Fruit fly (Drosophila melanogaster) whole organism, wandering third instar larva: Measurements from ENCODE around the gene CG17991.
A peak's percentile ranks its signal among the peaks of the same experiment; 100 is the strongest.

Source experiments
- Abd-B ChIP-seq: fragments of >200 bp; optimal IDR thresholded peaks from 2 replicates; lab custom pipeline; 2017; ENCODE audit warnings: missing biosample characterization, missing genetic modification characterization
- CG32264 ChIP-seq: fragments of 200-800 bp; sonication (Bioruptor generic); optimal IDR thresholded peaks from 2 replicates; lab custom pipeline; 2016; ENCODE audit warnings: missing biosample characterization, missing genetic modification characterization
- CG9705 ChIP-seq: fragments of 200-800 bp; sonication (Bioruptor generic); optimal IDR thresholded peaks from 2 replicates; lab custom pipeline; 2018; ENCODE audit warnings: missing biosample characterization, mild to moderate bottlenecking, missing genetic modification characterization
- CrebA ChIP-seq: fragments of 200-800 bp; sonication (Bioruptor generic); optimal IDR thresholded peaks from 2 replicates; lab custom pipeline; 2016; ENCODE audit warnings: missing biosample characterization, mild to moderate bottlenecking, missing genetic modification characterization, borderline replicate concordance
- Dfd ChIP-seq: fragments of >200 bp; optimal IDR thresholded peaks from 2 replicates; lab custom pipeline; 2017; ENCODE audit warnings: missing biosample characterization, missing genetic modification characterization
- Dif ChIP-seq: fragments of 200-275, 200-300 bp; sonication (Bioruptor generic); optimal IDR thresholded peaks from 2 replicates; lab custom pipeline; 2018; ENCODE audit warnings: missing biosample characterization, missing genetic modification characterization; ENCODE audit not compliant: partially characterized antibody
- GATAd ChIP-seq: sonication (Bioruptor generic); optimal IDR thresholded peaks from 2 replicates; lab custom pipeline; 2016; ENCODE audit warnings: missing biosample characterization, missing genetic modification characterization
- HLH106 ChIP-seq: fragments of 200-800 bp; optimal IDR thresholded peaks from 3 replicates; lab custom pipeline; 2019; ENCODE audit warnings: missing biosample characterization, mild to moderate bottlenecking, missing genetic modification characterization, moderate library complexity
- Hnf4 ChIP-seq: fragments of 200-800 bp; sonication (Bioruptor generic); optimal IDR thresholded peaks from 2 replicates; lab custom pipeline; 2016; ENCODE audit warnings: missing biosample characterization, mild to moderate bottlenecking, missing genetic modification characterization
- Hr78 ChIP-seq: fragments of >200 bp; optimal IDR thresholded peaks from 2 replicates; lab custom pipeline; 2017; ENCODE audit warnings: missing biosample characterization, missing genetic modification characterization
- Hr83 ChIP-seq: fragments of 200-300 bp; sonication (Bioruptor generic); optimal IDR thresholded peaks from 2 replicates; lab custom pipeline; 2016; ENCODE audit warnings: missing biosample characterization, mild to moderate bottlenecking, missing genetic modification characterization, moderate library complexity; ENCODE audit not compliant: poor library complexity, severe bottlenecking
- Jra ChIP-seq: sonication (Bioruptor generic); optimal IDR thresholded peaks from 2 replicates; lab custom pipeline; 2016; ENCODE audit warnings: missing biosample characterization, missing genetic modification characterization
- Mio ChIP-seq: sonication (Bioruptor generic); optimal IDR thresholded peaks from 2 replicates; lab custom pipeline; 2016; ENCODE audit warnings: missing biosample characterization, missing genetic modification characterization
- Myc ChIP-seq: fragments of >200 bp; optimal IDR thresholded peaks from 2 replicates; lab custom pipeline; 2017
- N ChIP-seq: fragments of >200 bp; optimal IDR thresholded peaks from 2 replicates; lab custom pipeline; 2018; ENCODE audit warnings: missing biosample characterization, missing external identifiers, missing genetic modification characterization
- OdsH ChIP-seq: fragments of 200-800 bp; sonication (Bioruptor generic); optimal IDR thresholded peaks from 2 replicates; lab custom pipeline; 2016; ENCODE audit warnings: missing biosample characterization, mild to moderate bottlenecking, missing genetic modification characterization
- Rel ChIP-seq, 2 experiments: fragments of 200-800 bp; sonication (Bioruptor generic) in 1 of 2; optimal IDR thresholded peaks; 2 replicates in 1 of 2; 3 replicates in 1 of 2; lab custom pipeline; 2016 to 2019; ENCODE audit warnings: mild to moderate bottlenecking in 2 of 2, missing biosample characterization in 2 of 2, missing genetic modification characterization in 2 of 2, moderate library complexity in 1 of 2
- Sp1 ChIP-seq: fragments of 200-800 bp; sonication (Bioruptor generic); optimal IDR thresholded peaks from 3 replicates; lab custom pipeline; 2019; ENCODE audit warnings: missing biosample characterization, mild to moderate bottlenecking, missing genetic modification characterization, moderate library complexity
- Vsx2 ChIP-seq: fragments of 200-300, 225-300 bp; sonication (Bioruptor generic); optimal IDR thresholded peaks from 2 replicates; lab custom pipeline; 2018; ENCODE audit warnings: missing biosample characterization, missing genetic modification characterization; ENCODE audit not compliant: partially characterized antibody
- br ChIP-seq: fragments of 200-800 bp; sonication (Bioruptor generic); optimal IDR thresholded peaks from 2 replicates; lab custom pipeline; 2016; ENCODE audit warnings: missing biosample characterization, missing genetic modification characterization
- brk ChIP-seq: fragments of 200-800 bp; sonication (Bioruptor generic); optimal IDR thresholded peaks from 2 replicates; lab custom pipeline; 2016; ENCODE audit warnings: missing biosample characterization, mild to moderate bottlenecking, missing genetic modification characterization
- dl ChIP-seq, 2 experiments: fragments of 175-275, 200-275 bp in 1 of 2; fragments of 200-275 bp in 1 of 2; sonication (Bioruptor generic); optimal IDR thresholded peaks; lab custom pipeline; 2018; ENCODE audit warnings: mild to moderate bottlenecking in 2 of 2, missing biosample characterization in 2 of 2, missing genetic modification characterization in 2 of 2, moderate library complexity in 2 of 2; ENCODE audit not compliant: partially characterized antibody in 2 of 2, insufficient read depth in 1 of 2
- dmrt93B ChIP-seq: fragments of 200-800 bp; sonication (Bioruptor generic); optimal IDR thresholded peaks from 2 replicates; lab custom pipeline; 2018; ENCODE audit warnings: missing biosample characterization, mild to moderate bottlenecking, missing genetic modification characterization
- ey ChIP-seq: fragments of 200-800 bp; sonication (Bioruptor generic); optimal IDR thresholded peaks from 2 replicates; lab custom pipeline; 2016; ENCODE audit warnings: missing biosample characterization, missing genetic modification characterization
- foxo ChIP-seq, 2 experiments: fragments of 200-800 bp; sonication (Bioruptor generic); optimal IDR thresholded peaks; 2 replicates in 1 of 2; 3 replicates in 1 of 2; lab custom pipeline; 2016 to 2017; ENCODE audit warnings: missing biosample characterization in 2 of 2, missing genetic modification characterization in 2 of 2
- fru ChIP-seq: fragments of 200-800 bp; sonication (Bioruptor generic); optimal IDR thresholded peaks from 3 replicates; lab custom pipeline; 2016; ENCODE audit warnings: missing biosample characterization, mild to moderate bottlenecking, missing genetic modification characterization
- h ChIP-seq: fragments of 200-800 bp; sonication (Bioruptor generic); optimal IDR thresholded peaks from 3 replicates; lab custom pipeline; 2016; ENCODE audit warnings: missing biosample characterization, mild to moderate bottlenecking, missing genetic modification characterization
- lola ChIP-seq: fragments of >200 bp; optimal IDR thresholded peaks from 2 replicates; lab custom pipeline; 2017; ENCODE audit warnings: missing biosample characterization, missing genetic modification characterization
- pan ChIP-seq: fragments of >200 bp; optimal IDR thresholded peaks from 2 replicates; lab custom pipeline; 2017
- psq ChIP-seq: fragments of 200-800 bp; sonication (Bioruptor generic); optimal IDR thresholded peaks from 3 replicates; lab custom pipeline; 2017; ENCODE audit warnings: missing biosample characterization, mild to moderate bottlenecking, missing genetic modification characterization, moderate library complexity
- rgr ChIP-seq: fragments of 200-800 bp; sonication (Bioruptor generic); optimal IDR thresholded peaks from 3 replicates; lab custom pipeline; 2016; ENCODE audit warnings: missing biosample characterization, mild to moderate bottlenecking, missing genetic modification characterization
- sage ChIP-seq: fragments of 200-800 bp; sonication (Bioruptor generic); optimal IDR thresholded peaks from 2 replicates; lab custom pipeline; 2016; ENCODE audit warnings: missing biosample characterization, mild to moderate bottlenecking, missing genetic modification characterization
- tai ChIP-seq: sonication (Bioruptor generic); optimal IDR thresholded peaks from 2 replicates; lab custom pipeline; 2016; ENCODE audit warnings: missing biosample characterization, missing genetic modification characterization
- usp ChIP-seq: fragments of >200 bp; optimal IDR thresholded peaks from 2 replicates; lab custom pipeline; 2017; ENCODE audit warnings: missing biosample characterization, missing genetic modification characterization
- woc ChIP-seq: sonication (Bioruptor generic); optimal IDR thresholded peaks from 2 replicates; lab custom pipeline; 2016; ENCODE audit warnings: missing biosample characterization, mild to moderate bottlenecking, missing genetic modification characterization

The CG17991 gene

DNA sequence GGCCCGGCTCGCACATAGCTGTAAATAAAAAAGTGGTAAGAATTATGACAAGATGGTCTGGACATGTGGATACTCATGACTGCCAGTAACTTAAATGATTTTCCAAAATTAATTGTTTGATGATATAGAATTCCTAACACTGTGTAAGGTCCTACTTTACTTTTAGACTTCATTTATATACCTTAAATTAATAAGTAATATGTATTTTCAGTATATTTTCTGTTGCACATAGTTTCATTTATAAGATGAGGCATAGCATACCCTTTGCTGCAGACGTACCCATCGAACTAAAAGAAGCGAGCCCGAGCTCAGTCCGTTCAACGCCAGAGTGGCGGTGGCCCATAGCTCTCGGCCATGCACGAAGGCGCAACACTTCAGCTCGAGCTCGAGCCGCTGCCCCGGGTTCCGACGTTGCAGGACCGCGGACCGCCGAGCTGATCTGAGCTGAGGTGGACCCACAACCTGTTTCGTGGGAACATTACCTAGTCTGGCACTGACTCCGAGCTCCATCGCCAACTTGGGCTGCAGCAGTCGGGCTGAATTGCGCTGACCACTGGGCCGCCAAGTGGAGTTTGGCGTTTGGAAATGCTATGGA, 23.5 kb upstream of the CG17991 start:
- TF ChIP-seq pan (lab: Kevin White, UChicago) (no peak), h (GFP tag; lab: Kevin White, UChicago) (peak; percentile 76), br (GFP tag; lab: Kevin White, UChicago) (peak; percentile 46), rgr (GFP tag; lab: Kevin White, UChicago) (peak; percentile 59), woc (GFP tag; lab: Kevin White, UChicago) (peak; percentile 96), Hr78 (no peak), dmrt93B (GFP tag; lab: Kevin White, UChicago) (peak; percentile 35), Abd-B (GFP tag; lab: Kevin White, UChicago) (no peak), N (GFP tag; lab: Kevin White, UChicago) (no peak), psq (GFP tag; lab: Kevin White, UChicago) (peak; percentile 69), lola (GFP tag; lab: Kevin White, UChicago) (no peak), Mio (GFP tag; lab: Kevin White, UChicago) (no peak), CG9705 (GFP tag; lab: Kevin White, UChicago) (no peak), Dfd (GFP tag; lab: Kevin White, UChicago) (no peak), Hnf4 (GFP tag; lab: Kevin White, UChicago) (peak; percentile 36), HLH106 (tag; lab: Kevin White, UChicago) (peak; percentile 64), dl (GFP tag; optimal IDR thresholded peaks at IDR 0.05; lab: Kevin White, UChicago; ENCODE audit: insufficient read depth in 1 of 2, partially characterized antibody in 2 of 2) (no peak), Dif (GFP tag; lab: Kevin White, UChicago) (no peak), foxo (GFP tag; optimal IDR thresholded peaks at IDR 0.05; lab: Kevin White, UChicago) (peak in 1 of 2 experiments; percentile 67), fru (GFP tag; lab: Kevin White, UChicago) (peak; percentile 76), Hr83 (GFP tag; lab: Kevin White, UChicago) (no peak), brk (GFP tag; lab: Kevin White, UChicago) (peak; percentile 67), Vsx2 (GFP tag; lab: Kevin White, UChicago) (no peak), Jra (peak; percentile 32), OdsH (GFP tag; lab: Kevin White, UChicago) (peak; percentile 75), GATAd (no peak), ey (GFP tag; lab: Kevin White, UChicago) (peak; percentile 66), CG32264 (GFP tag; lab: Kevin White, UChicago) (no peak), CrebA (GFP tag; lab: Kevin White, UChicago) (no peak), sage (GFP tag; lab: Kevin White, UChicago) (peak; percentile 25), Sp1 (GFP tag; lab: Kevin White, UChicago) (peak; percentile 72), usp (GFP tag; lab: Kevin White, UChicago) (no peak), Myc (lab: Kevin White, UChicago) (no peak), Rel (GFP tag; optimal IDR thresholded peaks at IDR 0.05; lab: Kevin White, UChicago) (peak; percentile 29), Rel (tag; optimal IDR thresholded peaks at IDR 0.05; lab: Kevin White, UChicago) (no peak)

DNA sequence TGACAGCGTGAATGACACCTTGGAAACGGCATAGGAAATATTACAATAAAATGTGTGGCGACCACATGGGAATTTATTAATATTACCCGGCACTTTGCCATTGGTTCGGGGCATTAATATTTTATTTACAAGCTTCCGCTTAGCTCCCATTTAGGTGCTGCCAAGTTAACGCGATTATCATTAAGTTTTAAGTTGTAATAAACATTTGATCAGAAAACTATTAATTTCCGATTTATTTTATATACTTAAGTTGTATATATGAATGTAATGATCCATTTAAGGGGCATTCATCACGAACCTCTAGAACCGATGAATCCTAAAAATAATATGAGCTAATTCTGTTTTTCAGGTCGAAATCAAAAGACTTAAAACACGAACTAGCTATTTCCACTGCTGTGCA, 22.8 kb upstream of the CG17991 start:
- TF ChIP-seq HLH106 (tag; lab: Kevin White, UChicago) (no peak), tai (GFP tag; lab: Kevin White, UChicago) (no peak), Hr83 (GFP tag; lab: Kevin White, UChicago) (no peak), h (GFP tag; lab: Kevin White, UChicago) (no peak), OdsH (GFP tag; lab: Kevin White, UChicago) (no peak), CrebA (GFP tag; lab: Kevin White, UChicago) (no peak), Myc (lab: Kevin White, UChicago) (no peak), CG9705 (GFP tag; lab: Kevin White, UChicago) (no peak), dl (GFP tag; optimal IDR thresholded peaks at IDR 0.05; lab: Kevin White, UChicago; ENCODE audit: insufficient read depth in 1 of 2, partially characterized antibody in 2 of 2) (no peak), fru (GFP tag; lab: Kevin White, UChicago) (no peak)
- TF ChIP-seq, all 38 proteins: peak for 0
